Fruit fly (Drosophila melanogaster) whole organism, embryonic: ENCODE results near the gene CG32260.
A peak's percentile ranks its signal among the peaks of the same experiment; 100 is the strongest.

ENCODE experiments used
- ATbp ChIP-seq: fragments of 200-800 bp; sonication (Bioruptor generic); optimal IDR thresholded peaks from 2 replicates; lab custom pipeline; 2017; ENCODE audit warnings: missing biosample characterization, mild to moderate bottlenecking, missing genetic modification characterization, missing genetic modification reagents
- Abd-B ChIP-seq: fragments of 200-800 bp; sonication (Bioruptor generic); optimal IDR thresholded peaks from 2 replicates; lab custom pipeline; 2018; ENCODE audit warnings: missing biosample characterization, mild to moderate bottlenecking, missing genetic modification characterization, moderate library complexity
- B-H1 ChIP-seq: fragments of 200-800 bp; sonication (Bioruptor generic); IDR thresholded peaks from 3 replicates; pipeline ENCODE4 v1.3.6; 2022; ENCODE audit warnings: missing biosample characterization, missing genetic modification characterization
- Blimp-1 ChIP-seq: fragments of 200-800 bp; sonication (Bioruptor generic); optimal IDR thresholded peaks from 3 replicates; lab custom pipeline; 2018; ENCODE audit warnings: missing biosample characterization, missing genetic modification characterization, mild to moderate bottlenecking, moderate library complexity, missing genetic modification reagents
- CG10274 ChIP-seq: fragments of 200-800 bp; sonication (Bioruptor generic); optimal IDR thresholded peaks from 3 replicates; lab custom pipeline; 2017; ENCODE audit warnings: missing biosample characterization, mild to moderate bottlenecking, missing genetic modification characterization
- CG10654 ChIP-seq: fragments of 200-800 bp; sonication (Bioruptor generic); optimal IDR thresholded peaks from 2 replicates; lab custom pipeline; 2016; ENCODE audit warnings: missing biosample characterization, missing genetic modification characterization
- CG11456 ChIP-seq: fragments of 200-800 bp; sonication (Bioruptor generic); IDR thresholded peaks from 3 replicates; pipeline ENCODE4 v1.3.6; 2022; ENCODE audit warnings: missing biosample characterization, missing genetic modification characterization
- CG11696 ChIP-seq: fragments of 200-800 bp; sonication (Bioruptor generic); IDR thresholded peaks from 2 replicates; pipeline ENCODE4 v1.3.6; 2022; ENCODE audit warnings: missing biosample characterization, missing genetic modification characterization
- CG12155 ChIP-seq: fragments of 200-800 bp; sonication (Bioruptor generic); optimal IDR thresholded peaks from 3 replicates; lab custom pipeline; 2016; ENCODE audit warnings: missing biosample characterization, missing genetic modification characterization
- CG14441 ChIP-seq: fragments of 200-800 bp; sonication (Bioruptor generic); IDR thresholded peaks from 2 replicates; pipeline ENCODE4 v1.3.6; 2022; ENCODE audit warnings: missing biosample characterization, missing genetic modification characterization
- CG17612 ChIP-seq: fragments of 200-800 bp; sonication (Bioruptor generic); IDR thresholded peaks from 2 replicates; pipeline ENCODE4 v1.3.6; 2022; ENCODE audit warnings: missing biosample characterization, missing genetic modification characterization
- CG17802 ChIP-seq: fragments of 200-800 bp; sonication (Bioruptor generic); optimal IDR thresholded peaks from 2 replicates; lab custom pipeline; 2018; ENCODE audit warnings: missing biosample characterization, mild to moderate bottlenecking, missing genetic modification characterization, moderate library complexity
- CG31365 ChIP-seq: fragments of 200-800 bp; sonication (Bioruptor generic); optimal IDR thresholded peaks from 2 replicates; lab custom pipeline; 2018; ENCODE audit warnings: missing biosample characterization, mild to moderate bottlenecking, missing genetic modification characterization
- CG31388 ChIP-seq: fragments of 200-800 bp; sonication (Bioruptor generic); optimal IDR thresholded peaks from 2 replicates; lab custom pipeline; 2016; ENCODE audit warnings: missing biosample characterization, missing genetic modification characterization
- CG34422 ChIP-seq: fragments of 200-800 bp; sonication (Bioruptor generic); IDR thresholded peaks from 3 replicates; pipeline ENCODE4 v1.3.6; 2022; ENCODE audit warnings: missing biosample characterization, missing genetic modification characterization
- CG4360 ChIP-seq: fragments of 200-800 bp; sonication (Bioruptor generic); IDR thresholded peaks from 2 replicates; pipeline ENCODE4 v1.3.6; 2022; ENCODE audit warnings: missing biosample characterization, missing genetic modification characterization
- CG4424 ChIP-seq: fragments of 200-800 bp; sonication (Bioruptor generic); optimal IDR thresholded peaks from 3 replicates; lab custom pipeline; 2016; ENCODE audit warnings: missing biosample characterization, missing genetic modification characterization
- CG6175 ChIP-seq: fragments of 200-800 bp; sonication (Bioruptor generic); IDR thresholded peaks from 3 replicates; pipeline ENCODE4 v1.3.6; 2022; ENCODE audit warnings: missing biosample characterization, missing genetic modification characterization
- CG8281 ChIP-seq: fragments of 200-800 bp; sonication (Bioruptor generic); optimal IDR thresholded peaks from 2 replicates; lab custom pipeline; 2018; ENCODE audit warnings: missing biosample characterization, mild to moderate bottlenecking, missing genetic modification characterization, moderate library complexity
- CG8765 ChIP-seq: fragments of 200-800 bp; sonication (Bioruptor generic); IDR thresholded peaks from 2 replicates; pipeline ENCODE4 v1.3.6; 2022; ENCODE audit warnings: missing biosample characterization, missing genetic modification characterization
- CG8944 ChIP-seq: fragments of 200-800 bp; sonication (Bioruptor generic); optimal IDR thresholded peaks from 3 replicates; lab custom pipeline; 2016; ENCODE audit warnings: missing biosample characterization, missing genetic modification characterization
- CG9876 ChIP-seq: fragments of 200-800 bp; sonication (Bioruptor generic); optimal IDR thresholded peaks from 2 replicates; lab custom pipeline; 2016; ENCODE audit warnings: missing biosample characterization, missing genetic modification characterization
- Chrac-16 ChIP-seq: fragments of 200-800 bp; sonication (Bioruptor generic); optimal IDR thresholded peaks from 3 replicates; lab custom pipeline; 2016; ENCODE audit warnings: missing biosample characterization, missing genetic modification characterization
- CkIIα-i1 ChIP-seq: fragments of 200-800 bp; sonication (Bioruptor generic); IDR thresholded peaks from 2 replicates; pipeline ENCODE4 v1.3.6; 2022; ENCODE audit warnings: missing biosample characterization, missing genetic modification characterization
- Dek ChIP-seq: fragments of 200-800 bp; sonication (Bioruptor generic); optimal IDR thresholded peaks from 3 replicates; lab custom pipeline; 2019; ENCODE audit warnings: missing biosample characterization, mild to moderate bottlenecking, missing genetic modification characterization, moderate library complexity
- H15 ChIP-seq: fragments of 200-800 bp; sonication (Bioruptor generic); IDR thresholded peaks from 3 replicates; pipeline ENCODE4 v1.3.6; 2022; ENCODE audit warnings: missing biosample characterization, missing genetic modification characterization
- NFAT ChIP-seq: fragments of 200-800 bp; sonication (Bioruptor generic); IDR thresholded peaks from 2 replicates; pipeline ENCODE4 v1.3.6; 2022; ENCODE audit warnings: missing biosample characterization, missing genetic modification characterization
- NfI ChIP-seq: fragments of 200-800 bp; sonication (Bioruptor generic); optimal IDR thresholded peaks from 3 replicates; lab custom pipeline; 2018; ENCODE audit warnings: missing biosample characterization, mild to moderate bottlenecking, missing genetic modification characterization, moderate library complexity
- Ptx1 ChIP-seq: fragments of 200-800 bp; sonication (Bioruptor generic); IDR thresholded peaks from 2 replicates; pipeline ENCODE4 v1.3.6; 2022; ENCODE audit warnings: missing biosample characterization, missing genetic modification characterization
- Scr ChIP-seq: fragments of 200-800 bp; sonication (Bioruptor generic); IDR thresholded peaks from 2 replicates; pipeline ENCODE4 v1.3.6; 2022; ENCODE audit warnings: missing biosample characterization, missing genetic modification characterization; ENCODE audit not compliant: partially characterized antibody
- Side ChIP-seq: fragments of 200-800 bp; sonication (Bioruptor generic); optimal IDR thresholded peaks from 2 replicates; lab custom pipeline; 2016; ENCODE audit warnings: missing biosample characterization, missing genetic modification characterization
- Sry-δ ChIP-seq: fragments of 200-800 bp; sonication (Bioruptor generic); optimal IDR thresholded peaks from 2 replicates; lab custom pipeline; 2016; ENCODE audit warnings: missing biosample characterization, missing genetic modification characterization
- Stat92E ChIP-seq, 3 experiments: fragments of >200 bp in 2 of 3; fragments of 200-800 bp in 1 of 3; sonication (Bioruptor generic) in 1 of 3; optimal IDR thresholded peaks; 2 replicates each; lab custom pipeline; 2017 to 2019; ENCODE audit warnings: missing biosample characterization in 3 of 3, missing genetic modification characterization in 3 of 3, mild to moderate bottlenecking in 1 of 3, moderate library complexity in 1 of 3
- YL-1 ChIP-seq: fragments of 200-800 bp; sonication (Bioruptor generic); optimal IDR thresholded peaks from 3 replicates; lab custom pipeline; 2017; ENCODE audit warnings: missing biosample characterization, mild to moderate bottlenecking, missing genetic modification characterization
- bcd ChIP-seq: fragments of 200-800 bp; sonication (Bioruptor generic); optimal IDR thresholded peaks from 2 replicates; lab custom pipeline; 2017; ENCODE audit warnings: missing biosample characterization, mild to moderate bottlenecking, missing genetic modification characterization
- br ChIP-seq: fragments of >200 bp; optimal IDR thresholded peaks from 2 replicates; lab custom pipeline; 2017
- btn ChIP-seq: fragments of 200-800 bp; sonication (Bioruptor generic); optimal IDR thresholded peaks from 2 replicates; lab custom pipeline; 2016; ENCODE audit warnings: missing biosample characterization, missing genetic modification characterization
- chinmo ChIP-seq: fragments of 200-800 bp; sonication (Bioruptor generic); IDR thresholded peaks from 4 replicates; pipeline ENCODE4 v1.3.6; 2022; ENCODE audit warnings: missing biosample characterization, missing genetic modification characterization; ENCODE audit not compliant: partially characterized antibody
- disco-r ChIP-seq: fragments of 200-800 bp; sonication (Bioruptor generic); optimal IDR thresholded peaks from 2 replicates; lab custom pipeline; 2016; ENCODE audit warnings: missing biosample characterization, missing genetic modification characterization
- fu2 ChIP-seq: fragments of 200-800 bp; sonication (Bioruptor generic); optimal IDR thresholded peaks from 2 replicates; lab custom pipeline; 2016; ENCODE audit warnings: missing biosample characterization, missing genetic modification characterization
- grau ChIP-seq: fragments of 200-800 bp; optimal IDR thresholded peaks from 3 replicates; lab custom pipeline; 2019; ENCODE audit warnings: missing biosample characterization, mild to moderate bottlenecking, missing genetic modification characterization, moderate library complexity
- h ChIP-seq: fragments of >200 bp; optimal IDR thresholded peaks from 2 replicates; lab custom pipeline; 2017
- jumu ChIP-seq: fragments of 200-800 bp; sonication (Bioruptor generic); optimal IDR thresholded peaks from 3 replicates; lab custom pipeline; 2016; ENCODE audit warnings: missing biosample characterization, missing genetic modification characterization
- mld ChIP-seq: fragments of 200-800 bp; sonication (Bioruptor generic); IDR thresholded peaks from 3 replicates; pipeline ENCODE4 v1.3.6; 2022; ENCODE audit warnings: missing biosample characterization, missing genetic modification characterization; ENCODE audit not compliant: partially characterized antibody
- otp ChIP-seq: fragments of 200-800 bp; sonication (Bioruptor generic); IDR thresholded peaks from 3 replicates; pipeline ENCODE4, ENCODE4 v1.3.6; 2022; ENCODE audit warnings: missing biosample characterization, missing genetic modification characterization
- pros ChIP-seq: fragments of 200-800 bp; sonication (Bioruptor generic); optimal IDR thresholded peaks from 3 replicates; lab custom pipeline; 2019; ENCODE audit warnings: missing biosample characterization, mild to moderate bottlenecking, missing genetic modification characterization, moderate library complexity
- rib ChIP-seq: fragments of 200-800 bp; sonication (Bioruptor generic); IDR thresholded peaks from 2 replicates; pipeline ENCODE4 v1.3.6; 2022; ENCODE audit warnings: missing biosample characterization, missing genetic modification characterization
- sens ChIP-seq: fragments of 200-800 bp; sonication (Bioruptor generic); peaks from one replicate; lab custom pipeline; 2016; ENCODE audit warnings: missing biosample characterization, missing genetic modification characterization
- shn ChIP-seq: fragments of 200-800 bp; sonication (Bioruptor generic); optimal IDR thresholded peaks from 3 replicates; lab custom pipeline; 2016; ENCODE audit warnings: missing biosample characterization, missing genetic modification characterization
- sob ChIP-seq: fragments of 200-800 bp; sonication (Bioruptor generic); IDR thresholded peaks from 2 replicates; pipeline ENCODE4 v1.3.6; 2022; ENCODE audit warnings: missing biosample characterization, missing genetic modification characterization
- tx ChIP-seq: fragments of 200-800 bp; sonication (Bioruptor generic); optimal IDR thresholded peaks from 2 replicates; lab custom pipeline; 2016; ENCODE audit warnings: missing biosample characterization, missing genetic modification characterization
- zf30C ChIP-seq: fragments of 200-800 bp; sonication (Bioruptor generic); optimal IDR thresholded peaks from 3 replicates; lab custom pipeline; 2018; ENCODE audit warnings: missing biosample characterization, mild to moderate bottlenecking, missing genetic modification characterization

The CG32260 gene

dm6 chr3L:4122185-4122767 lies 19.9 kb upstream of the CG32260 start, which contains the start of gene Chd64 (continued):
- TF ChIP-seq CG12155 (GFP tag; lab: Kevin White, UChicago) (peak; percentile 25), NFAT (peak; percentile 44), CG31365 (tag; lab: Kevin White, UChicago) (no peak), Dek (tag; lab: Kevin White, UChicago) (peak; percentile 30), CG4424 (no peak), CG17802 (tag; lab: Kevin White, UChicago) (no peak), YL-1 (GFP tag; lab: Kevin White, UChicago) (peak; percentile 53), CG11696 (GFP tag; lab: Robert Waterston, UW) (no peak), fu2 (GFP tag; lab: Kevin White, UChicago) (no peak), sob (GFP tag; lab: Robert Waterston, UW) (peak; percentile 62; the same call in 1 of the 2 replicates), CG9876 (GFP tag; lab: Kevin White, UChicago) (no peak), Side (GFP tag; lab: Kevin White, UChicago) (peak; percentile 41), CkIIα-i1 (GFP tag; lab: Robert Waterston, UW) (no peak), CG34422 (GFP tag; lab: Robert Waterston, UW) (peak; percentile 60; the same call in 1 of the 3 replicates), ATbp (GFP tag; lab: Kevin White, UChicago) (no peak), grau (tag; lab: Kevin White, UChicago) (peak; percentile 52), Sry-δ (GFP tag; lab: Kevin White, UChicago) (peak; percentile 5), br (lab: Kevin White, UChicago) (no peak), NfI (peak; percentile 6), otp (0 out of 3 replicates have a peak, but pooled peaks have one; percentile 9), bcd (no peak), CG14441 (GFP tag; lab: Robert Waterston, UW) (no peak), CG10654 (GFP tag; lab: Kevin White, UChicago) (no peak), chinmo (GFP tag; lab: Robert Waterston, UW) (peak; percentile 91; the same call in 3 of the 4 replicates), CG8281 (tag; lab: Kevin White, UChicago) (no peak), Stat92E (GFP tag; optimal IDR thresholded peaks at IDR 0.05; lab: Kevin White, UChicago) (peak in 1 of 3 experiments; percentile 4), btn (no peak), Blimp-1 (GFP tag; lab: Kevin White, UChicago) (no peak), CG17612 (GFP tag; lab: Robert Waterston, UW) (no peak), jumu (GFP tag; lab: Kevin White, UChicago) (no peak), rib (GFP tag; lab: Robert Waterston, UW) (0 out of 2 replicates have a peak, but pooled peaks have one; percentile 9), CG31388 (no peak), Abd-B (no peak), Chrac-16 (GFP tag; lab: Kevin White, UChicago) (peak; percentile 5), tx (GFP tag; lab: Kevin White, UChicago) (no peak), sens (peak; percentile 47), CG10274 (GFP tag; lab: Kevin White, UChicago) (no peak), CG8944 (GFP tag; lab: Kevin White, UChicago) (no peak), CG11456 (peak; percentile 63; the same call in 2 of the 3 replicates), zf30C (GFP tag; lab: Kevin White, UChicago) (peak; percentile 20), pros (GFP tag; lab: Kevin White, UChicago) (no peak), CG6175 (GFP tag; lab: Robert Waterston, UW) (no peak), H15 (GFP tag; lab: Robert Waterston, UW) (no peak), CG4360 (GFP tag; lab: Robert Waterston, UW) (peak; percentile 52; the same call in 1 of the 2 replicates), h (lab: Kevin White, UChicago) (no peak), disco-r (no peak), mld (GFP tag; lab: Robert Waterston, UW) (no peak), Scr (GFP tag; lab: Robert Waterston, UW) (no peak), CG8765 (GFP tag; lab: Robert Waterston, UW) (no peak), shn (GFP tag; lab: Kevin White, UChicago) (no peak), B-H1 (GFP tag; lab: Robert Waterston, UW) (no peak; the same call in 2 of the 3 replicates), Ptx1 (no peak)
